Fruit fly (Drosophila melanogaster): ENCODE measurements around the gene CG31601.

dm6 chr2L:22037560-22037959 is 6.1 kb downstream of the CG31601 start, which contains the start of gene Grl40a:
- TF ChIP-seq btn (GFP tag; optimal IDR thresholded peaks at IDR 0.05) (no peak), ab (GFP tag; optimal IDR thresholded peaks at IDR 0.05) (no peak), B-H2 (GFP tag; optimal IDR thresholded peaks at IDR 0.05) (no peak), hkb (optimal IDR thresholded peaks at IDR 0.05) (no peak), hkb (GFP tag; IDR thresholded peaks at IDR 0.05) (no peak), jigr1 (GFP tag; IDR thresholded peaks at IDR 0.05) (no peak), CG12236 (GFP tag; optimal IDR thresholded peaks at IDR 0.05) (no peak), prd (optimal IDR thresholded peaks at IDR 0.05) (no peak), prd (GFP tag; IDR thresholded peaks at IDR 0.05) (no peak), Opbp (GFP tag; IDR thresholded peaks at IDR 0.05; ENCODE audit: partially characterized antibody) (no peak), CG2678 (tag; optimal IDR thresholded peaks at IDR 0.05) (no peak), Doc2 (GFP tag; IDR thresholded peaks at IDR 0.05) (no peak), al (GFP tag; IDR thresholded peaks at IDR 0.05) (no peak), Vsx1 (GFP tag; optimal IDR thresholded peaks at IDR 0.05) (no peak), croc (GFP tag; conservative IDR thresholded peaks at IDR 0.05) (no peak)
